Worm (Caenorhabditis elegans) whole organism, L2 larva: ENCODE measurements around the gene Y66D12A.13.

Experiments used
- C34F6.9 ChIP-seq: fragments of 150-350 bp; optimal IDR thresholded peaks from 2 replicates; lab custom pipeline; 2014; ENCODE audit warnings: missing biosample characterization, missing genetic modification characterization
- F13H6.1 ChIP-seq: sonication (generic microtip); optimal IDR thresholded peaks from 2 replicates; lab custom pipeline; 2016; ENCODE audit warnings: missing genetic modification characterization, missing compliant biosample characterization
- R02D3.7 ChIP-seq: fragments of 150-350 bp; optimal IDR thresholded peaks from 2 replicates; lab custom pipeline; 2014; ENCODE audit warnings: missing biosample characterization, missing genetic modification characterization
- Y55F3AM.14 ChIP-seq: fragments of 200-800 bp; sonication (Bioruptor generic); optimal IDR thresholded peaks from 2 replicates; lab custom pipeline; 2018; ENCODE audit warnings: mild to moderate bottlenecking, missing genetic modification characterization, missing compliant biosample characterization
- ZK546.5 ChIP-seq: sonication (generic microtip); optimal IDR thresholded peaks from 2 replicates; lab custom pipeline; 2017; ENCODE audit warnings: missing biosample characterization, missing genetic modification characterization
- alr-1 ChIP-seq: fragments of 150-350 bp; optimal IDR thresholded peaks from 2 replicates; lab custom pipeline; 2014; ENCODE audit warnings: missing biosample characterization, missing genetic modification characterization
- aly-2 ChIP-seq: fragments of 150-350 bp; optimal IDR thresholded peaks from 2 replicates; lab custom pipeline; 2014; ENCODE audit warnings: missing biosample characterization, missing genetic modification characterization
- blmp-1 ChIP-seq: sonication (generic microtip); optimal IDR thresholded peaks from 2 replicates; lab custom pipeline; 2017; ENCODE audit warnings: missing genetic modification characterization, mild to moderate bottlenecking, missing compliant biosample characterization, antibody characterized with exemption, moderate library complexity; ENCODE audit not compliant: insufficient read depth
- ceh-16 ChIP-seq: fragments of 150-350 bp; optimal IDR thresholded peaks from 2 replicates; lab custom pipeline; 2014; ENCODE audit warnings: missing biosample characterization, missing genetic modification characterization
- ceh-82 ChIP-seq: fragments of 150-350 bp; optimal IDR thresholded peaks from 2 replicates; lab custom pipeline; 2014; ENCODE audit warnings: missing biosample characterization, missing genetic modification characterization
- crh-2 ChIP-seq: sonication (generic microtip); optimal IDR thresholded peaks from 2 replicates; lab custom pipeline; 2017; ENCODE audit warnings: missing biosample characterization, missing genetic modification characterization
- dmd-4 ChIP-seq: sonication (generic microtip); optimal IDR thresholded peaks from 2 replicates; lab custom pipeline; 2017; ENCODE audit warnings: missing biosample characterization, missing genetic modification characterization
- elt-1 ChIP-seq: fragments of 150-350 bp; optimal IDR thresholded peaks from 2 replicates; lab custom pipeline; 2014; ENCODE audit warnings: missing biosample characterization, missing genetic modification characterization
- elt-3 ChIP-seq: sonication (generic microtip); optimal IDR thresholded peaks from 2 replicates; lab custom pipeline; 2017; ENCODE audit warnings: missing biosample characterization, missing genetic modification characterization
- gmeb-1 ChIP-seq: fragments of 150-350 bp; optimal IDR thresholded peaks from 2 replicates; lab custom pipeline; 2014; ENCODE audit warnings: missing biosample characterization, missing genetic modification characterization
- lin-11 ChIP-seq: fragments of 150-350 bp; sonication (generic microtip); optimal IDR thresholded peaks from 2 replicates; lab custom pipeline; 2014; ENCODE audit warnings: missing biosample characterization, missing genetic modification characterization, inconsistent platforms, mixed read lengths
- lin-13 ChIP-seq: fragments of 150-350 bp; optimal IDR thresholded peaks from 2 replicates; lab custom pipeline; 2014; ENCODE audit warnings: missing biosample characterization, missing genetic modification reagents, missing genetic modification characterization
- lin-39 ChIP-seq: fragments of 150-350 bp; optimal IDR thresholded peaks from 2 replicates; lab custom pipeline; 2014; ENCODE audit warnings: missing biosample characterization, missing genetic modification reagents, missing genetic modification characterization
- lsy-2 ChIP-seq, 2 experiments: fragments of 150-350 bp in 1 of 2; sonication (generic microtip) in 1 of 2; optimal IDR thresholded peaks; 2 replicates each; lab custom pipeline; 2014 to 2017; ENCODE audit warnings: missing biosample characterization in 2 of 2, missing genetic modification characterization in 2 of 2
- mbf-1 ChIP-seq: sonication (generic microtip); optimal IDR thresholded peaks from 2 replicates; lab custom pipeline; 2017; ENCODE audit warnings: missing biosample characterization, missing genetic modification characterization
- nhr-10 ChIP-seq: sonication (generic microtip); optimal IDR thresholded peaks from 2 replicates; lab custom pipeline; 2017; ENCODE audit warnings: missing biosample characterization, missing genetic modification characterization
- nhr-11 ChIP-seq: fragments of 150-350 bp; optimal IDR thresholded peaks from 2 replicates; lab custom pipeline; 2014; ENCODE audit warnings: missing biosample characterization, missing genetic modification characterization
- nhr-12 ChIP-seq: fragments of 150-350 bp; optimal IDR thresholded peaks from 2 replicates; lab custom pipeline; 2014; ENCODE audit warnings: missing biosample characterization, missing genetic modification characterization
- nhr-129 ChIP-seq: fragments of 150-350 bp; optimal IDR thresholded peaks from 2 replicates; lab custom pipeline; 2014; ENCODE audit warnings: missing biosample characterization, missing genetic modification characterization
- nhr-21 ChIP-seq: fragments of 150-350 bp; optimal IDR thresholded peaks from 2 replicates; lab custom pipeline; 2014; ENCODE audit warnings: missing biosample characterization, missing genetic modification characterization
- nhr-25 ChIP-seq: fragments of 150-350 bp; sonication (generic microtip); optimal IDR thresholded peaks from 3 replicates; lab custom pipeline; 2014; ENCODE audit warnings: missing biosample characterization, missing genetic modification characterization
- nhr-6 ChIP-seq: fragments of 150-350 bp; optimal IDR thresholded peaks from 2 replicates; lab custom pipeline; 2014; ENCODE audit warnings: missing biosample characterization, missing genetic modification characterization
- nhr-77 ChIP-seq: fragments of 150-350 bp; optimal IDR thresholded peaks from 2 replicates; lab custom pipeline; 2014; ENCODE audit warnings: missing biosample characterization, missing genetic modification characterization
- peb-1 ChIP-seq: fragments of 150-350 bp; optimal IDR thresholded peaks from 2 replicates; lab custom pipeline; 2014; ENCODE audit warnings: missing biosample characterization, missing genetic modification characterization
- sem-4 ChIP-seq: fragments of 150-350 bp; optimal IDR thresholded peaks from 2 replicates; lab custom pipeline; 2014; ENCODE audit warnings: missing biosample characterization, missing genetic modification reagents, missing genetic modification characterization
- skn-1 ChIP-seq: sonication (generic microtip); optimal IDR thresholded peaks from 2 replicates; lab custom pipeline; 2017; ENCODE audit warnings: missing biosample characterization, missing genetic modification characterization
- sma-3 ChIP-seq: sonication (generic microtip); optimal IDR thresholded peaks from 2 replicates; lab custom pipeline; 2016; ENCODE audit warnings: missing genetic modification reagents, missing genetic modification characterization, missing compliant biosample characterization
- sma-9 ChIP-seq, 2 experiments: fragments of 150-350 bp in 1 of 2; sonication (generic microtip) in 1 of 2; optimal IDR thresholded peaks; 2 replicates each; lab custom pipeline; 2014 to 2016; ENCODE audit warnings: missing genetic modification characterization in 2 of 2, mild to moderate bottlenecking in 1 of 2, missing biosample characterization in 1 of 2, missing compliant biosample characterization in 1 of 2, missing genetic modification reagents in 1 of 2, moderate library complexity in 1 of 2
- snpc-4 ChIP-seq: fragments of 150-350 bp; optimal IDR thresholded peaks from 2 replicates; lab custom pipeline; 2014; ENCODE audit warnings: missing biosample characterization, missing genetic modification characterization
- unc-39 ChIP-seq: fragments of 150-350 bp; optimal IDR thresholded peaks from 2 replicates; lab custom pipeline; 2014; ENCODE audit warnings: missing biosample characterization, missing genetic modification characterization
- unc-55 ChIP-seq: fragments of 150-350 bp; sonication (generic microtip); optimal IDR thresholded peaks from 3 replicates; lab custom pipeline; 2014; ENCODE audit warnings: missing biosample characterization, missing genetic modification reagents, missing genetic modification characterization
- unc-62 ChIP-seq: fragments of 150-350 bp; optimal IDR thresholded peaks from 2 replicates; lab custom pipeline; 2014; ENCODE audit warnings: missing biosample characterization, missing genetic modification reagents, missing genetic modification characterization
- zag-1 ChIP-seq: fragments of 150-350 bp; optimal IDR thresholded peaks from 2 replicates; lab custom pipeline; 2014; ENCODE audit warnings: missing biosample characterization, missing genetic modification characterization
- ztf-1 ChIP-seq: fragments of 200-800 bp; sonication (Bioruptor generic); conservative IDR thresholded peaks from 2 replicates; pipeline ENCODE4 v1.3.6; 2022; ENCODE audit warnings: missing genetic modification characterization, missing compliant biosample characterization
- ztf-11 ChIP-seq: sonication (generic microtip); optimal IDR thresholded peaks from 2 replicates; lab custom pipeline; 2017; ENCODE audit warnings: missing biosample characterization, missing genetic modification characterization
- ztf-4 ChIP-seq: fragments of 150-350 bp; optimal IDR thresholded peaks from 2 replicates; lab custom pipeline; 2014; ENCODE audit warnings: missing biosample characterization, missing genetic modification characterization

Y66D12A.13 gene

ce11 chrIII:11535453-11535852 is 12.7 kb upstream of the Y66D12A.13 start:
- TF ChIP-seq blmp-1 (tag; lab: Kevin White, UChicago) (no peak), nhr-12 (tag; lab: Kevin White, UChicago) (no peak), zag-1 (tag; lab: Kevin White, UChicago) (no peak), dmd-4 (tag; lab: Kevin White, UChicago) (no peak), lin-13 (no peak), alr-1 (tag; lab: Kevin White, UChicago) (no peak), ceh-82 (tag; lab: Kevin White, UChicago) (no peak), lin-39 (tag; lab: Kevin White, UChicago) (no peak), lin-11 (tag; lab: Kevin White, UChicago) (no peak), F13H6.1 (no peak), aly-2 (tag; lab: Kevin White, UChicago) (no peak), elt-3 (tag; lab: Kevin White, UChicago) (no peak), unc-62 (GFP tag; lab: Kevin White, UChicago) (no peak), nhr-6 (tag; lab: Kevin White, UChicago) (no peak)

ce11 chrIII:11544947-11545346 is 3.2 kb upstream of the Y66D12A.13 start:
- no peak for TF ChIP-seq elt-3 (tag; lab: Kevin White, UChicago)
- no peak for TF ChIP-seq unc-39 (tag; lab: Kevin White, UChicago)
- TF ChIP-seq C34F6.9 (tag; lab: Kevin White, UChicago): no peak
- TF ChIP-seq nhr-129 (tag; lab: Kevin White, UChicago): no peak
- TF ChIP-seq blmp-1 (tag; lab: Kevin White, UChicago): no peak
- TF ChIP-seq mbf-1 (tag; lab: Kevin White, UChicago): no peak
- TF ChIP-seq Y55F3AM.14 (GFP tag; lab: Kevin White, UChicago): no peak
- TF ChIP-seq nhr-12 (tag; lab: Kevin White, UChicago): no peak
- TF ChIP-seq ztf-11 (tag; lab: Kevin White, UChicago): no peak
- no peak for TF ChIP-seq skn-1
- no peak for TF ChIP-seq elt-1 (tag; lab: Kevin White, UChicago)
- no peak for TF ChIP-seq zag-1 (tag; lab: Kevin White, UChicago)
- no peak for TF ChIP-seq gmeb-1
- no peak for TF ChIP-seq aly-2 (tag; lab: Kevin White, UChicago)
- TF ChIP-seq crh-2 (tag; lab: Kevin White, UChicago): no peak
- TF ChIP-seq nhr-10 (tag; lab: Kevin White, UChicago): no peak
- TF ChIP-seq alr-1 (tag; lab: Kevin White, UChicago): no peak
- no peak for TF ChIP-seq ZK546.5
- TF ChIP-seq lin-39 (tag; lab: Kevin White, UChicago): no peak
- TF ChIP-seq lsy-2 (tag; optimal IDR thresholded peaks at IDR 0.05; lab: Kevin White, UChicago): no peak

DNA sequence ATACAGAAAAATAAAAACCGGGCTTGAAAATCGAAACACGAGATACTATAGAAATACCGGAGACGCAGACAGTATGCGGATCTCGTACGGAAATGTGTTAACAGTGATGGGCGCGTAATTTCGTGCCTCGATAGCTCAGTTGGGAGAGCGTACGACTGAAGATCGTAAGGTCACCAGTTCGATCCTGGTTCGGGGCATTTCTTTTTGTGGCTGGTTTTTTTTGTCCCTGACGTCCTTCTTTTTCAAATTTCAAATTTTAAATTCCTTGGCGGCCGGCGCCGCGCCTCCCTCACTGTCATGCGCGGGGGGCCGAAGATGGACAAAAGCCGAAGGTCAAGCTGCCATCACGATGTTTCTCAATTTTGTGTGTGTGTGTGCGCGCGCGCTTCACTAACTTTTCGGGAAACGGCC is 6.5 kb downstream of the Y66D12A.13 start:
- TF ChIP-seq nhr-11: no peak
- TF ChIP-seq nhr-21 (tag; lab: Kevin White, UChicago): peak; percentile 22
- TF ChIP-seq nhr-129 (tag; lab: Kevin White, UChicago): peak; percentile 24
- TF ChIP-seq sma-3 (GFP tag; lab: Kevin White, UChicago): peak; percentile 41
- peak; percentile 44 for TF ChIP-seq nhr-25 (tag; lab: Kevin White, UChicago)
- no peak for TF ChIP-seq snpc-4 (tag; lab: Kevin White, UChicago)
- TF ChIP-seq, all 48 proteins: peak for 4

DNA sequence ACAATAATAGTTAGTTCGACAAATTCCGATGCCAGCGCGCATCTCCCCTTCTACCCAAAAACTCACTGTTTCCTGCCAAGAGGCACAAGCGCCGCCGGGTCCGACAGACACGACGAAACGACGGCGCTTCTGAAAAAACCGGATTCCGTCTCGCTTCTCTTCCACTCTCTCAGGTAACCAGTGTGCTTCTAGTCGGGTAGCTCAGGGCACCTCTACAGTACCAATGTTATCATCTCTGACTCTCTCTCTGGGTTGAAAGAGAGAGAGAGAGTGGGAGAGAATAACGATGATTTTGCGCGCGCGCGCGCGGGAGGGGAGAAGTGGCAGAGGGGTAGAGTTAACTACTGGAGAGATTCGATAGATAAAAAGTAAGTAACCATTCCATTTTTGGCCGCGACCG is 8.7 kb downstream of the Y66D12A.13 start:
- TF ChIP-seq ceh-16 (tag; lab: Kevin White, UChicago): peak; percentile 17
- peak; percentile 1 for TF ChIP-seq gmeb-1
- TF ChIP-seq unc-55 (GFP tag; lab: Kevin White, UChicago): no peak
- TF ChIP-seq F13H6.1: peak; percentile 46
- no peak for TF ChIP-seq nhr-77 (tag; lab: Kevin White, UChicago)
- peak; percentile 52 for TF ChIP-seq nhr-25 (tag; lab: Kevin White, UChicago)
- TF ChIP-seq ztf-4 (tag; lab: Kevin White, UChicago): no peak
- TF ChIP-seq lsy-2 (tag; optimal IDR thresholded peaks at IDR 0.05; lab: Kevin White, UChicago): no peak
- TF ChIP-seq C34F6.9 (tag; lab: Kevin White, UChicago): no peak
- TF ChIP-seq ztf-1 (GFP tag; lab: Robert Waterston, UW): no peak
- TF ChIP-seq peb-1 (tag; lab: Kevin White, UChicago): no peak
- no peak for TF ChIP-seq lin-13
- no peak for TF ChIP-seq blmp-1 (tag; lab: Kevin White, UChicago)
- TF ChIP-seq R02D3.7 (tag; lab: Kevin White, UChicago): no peak
- no peak for TF ChIP-seq sma-9 (GFP tag; optimal IDR thresholded peaks at IDR 0.05; lab: Kevin White, UChicago)
- TF ChIP-seq sma-9 (tag; optimal IDR thresholded peaks at IDR 0.05; lab: Kevin White, UChicago): no peak
- no peak for TF ChIP-seq mbf-1 (tag; lab: Kevin White, UChicago)
- TF ChIP-seq sem-4 (tag; lab: Kevin White, UChicago): no peak
- no peak for TF ChIP-seq alr-1 (tag; lab: Kevin White, UChicago)
- TF ChIP-seq, all 48 proteins: peak for 4
